Worm (Caenorhabditis elegans): ENCODE results near the gene F35B3.7.

The F35B3.7 gene

ce11 chrX:17042946-17043345, at the start of gene F35B3.7:
Gene F35B3.7 (minus strand): TSS chrX:17043078.
- no peak for TF ChIP-seq elt-3 (tag; optimal IDR thresholded peaks at IDR 0.05)
- TF ChIP-seq hlh-1 (tag; optimal IDR thresholded peaks at IDR 0.05): peak; percentile 82
- no peak for TF ChIP-seq elt-1 (tag; optimal IDR thresholded peaks at IDR 0.05; ENCODE audit: borderline replicate concordance, insufficient read depth)
- peak; percentile 52 for TF ChIP-seq unc-120 (tag; optimal IDR thresholded peaks at IDR 0.05; ENCODE audit: poor library complexity, severe bottlenecking)
- TF ChIP-seq ztf-11 (tag; optimal IDR thresholded peaks at IDR 0.05): no peak
- TF ChIP-seq lin-13 (tag; optimal IDR thresholded peaks at IDR 0.05): no peak
- TF ChIP-seq sem-2 (GFP tag; optimal IDR thresholded peaks at IDR 0.05): no peak
- no peak for TF ChIP-seq mep-1 (tag; optimal IDR thresholded peaks at IDR 0.05)
- no peak for TF ChIP-seq snpc-4 (tag; optimal IDR thresholded peaks at IDR 0.05)
- no peak for TF ChIP-seq zip-8 (tag; optimal IDR thresholded peaks at IDR 0.05)

ce11 chrX:17092416-17092815, 49.5 kb upstream of the F35B3.7 start, which contains the start of gene sod-3:
Gene sod-3 (plus strand): TSS chrX:17092753.
- TF ChIP-seq unc-39 (tag; optimal IDR thresholded peaks at IDR 0.05) (no peak), elt-1 (tag; optimal IDR thresholded peaks at IDR 0.05; ENCODE audit: borderline replicate concordance, insufficient read depth) (no peak), flh-1 (GFP tag; optimal IDR thresholded peaks at IDR 0.05) (no peak), bed-3 (GFP tag; optimal IDR thresholded peaks at IDR 0.05) (no peak), ham-2 (GFP tag; optimal IDR thresholded peaks at IDR 0.05) (no peak), mab-5 (tag; optimal IDR thresholded peaks at IDR 0.05) (no peak), elt-3 (tag; optimal IDR thresholded peaks at IDR 0.05) (no peak), mls-2 (tag; optimal IDR thresholded peaks at IDR 0.05) (no peak), M03D4.4 (tag; optimal IDR thresholded peaks at IDR 0.05) (no peak), nhr-2 (tag; optimal IDR thresholded peaks at IDR 0.05) (no peak), nhr-12 (tag; optimal IDR thresholded peaks at IDR 0.05) (no peak), pha-4 (tag; optimal IDR thresholded peaks at IDR 0.05) (no peak), lin-13 (tag; optimal IDR thresholded peaks at IDR 0.05) (no peak), drap-1 (GFP tag; optimal IDR thresholded peaks at IDR 0.05) (no peak), blmp-1 (tag; optimal IDR thresholded peaks at IDR 0.05) (no peak), ztf-11 (tag; optimal IDR thresholded peaks at IDR 0.05) (no peak), unc-120 (tag; optimal IDR thresholded peaks at IDR 0.05; ENCODE audit: poor library complexity, severe bottlenecking) (no peak), zip-8 (tag; optimal IDR thresholded peaks at IDR 0.05) (no peak), ceh-43 (GFP tag; optimal IDR thresholded peaks at IDR 0.05) (no peak)

ce11 chrX:17080635-17081376, 37.9 kb upstream of the F35B3.7 start, which contains the start of the genes irld-23 and C08A9.10:
Gene irld-23 (minus strand): TSS chrX:17080685.
Gene C08A9.10 (plus strand): TSS chrX:17081179.
- TF ChIP-seq unc-120 (tag; optimal IDR thresholded peaks at IDR 0.05; ENCODE audit: poor library complexity, severe bottlenecking) (no peak), snpc-4 (tag; optimal IDR thresholded peaks at IDR 0.05) (no peak)

ce11 chrX:17072088-17072487, 29.2 kb upstream of the F35B3.7 start, which contains the start of gene C30G4.4:
Gene C30G4.4 (minus strand): TSS chrX:17072188.
- TF ChIP-seq lin-13 (tag; optimal IDR thresholded peaks at IDR 0.05) (no peak), ztf-11 (tag; optimal IDR thresholded peaks at IDR 0.05) (no peak), lin-32 (GFP tag; optimal IDR thresholded peaks at IDR 0.05) (no peak), flh-1 (GFP tag; optimal IDR thresholded peaks at IDR 0.05) (no peak), ces-1 (GFP tag; optimal IDR thresholded peaks at IDR 0.05) (no peak), ceh-83 (GFP tag; optimal IDR thresholded peaks at IDR 0.05) (no peak), nhr-2 (tag; optimal IDR thresholded peaks at IDR 0.05) (no peak), mep-1 (tag; optimal IDR thresholded peaks at IDR 0.05) (no peak), unc-120 (tag; optimal IDR thresholded peaks at IDR 0.05; ENCODE audit: poor library complexity, severe bottlenecking) (no peak), pha-4 (tag; optimal IDR thresholded peaks at IDR 0.05) (no peak), sem-2 (GFP tag; optimal IDR thresholded peaks at IDR 0.05) (no peak), mab-5 (tag; optimal IDR thresholded peaks at IDR 0.05) (no peak), ceh-39 (tag; optimal IDR thresholded peaks at IDR 0.05) (no peak), nhr-12 (tag; optimal IDR thresholded peaks at IDR 0.05) (no peak), nhr-28 (tag; optimal IDR thresholded peaks at IDR 0.05) (no peak), blmp-1 (tag; optimal IDR thresholded peaks at IDR 0.05) (no peak), mls-2 (tag; optimal IDR thresholded peaks at IDR 0.05) (no peak), unc-39 (tag; optimal IDR thresholded peaks at IDR 0.05) (no peak)

- TF ChIP-seq hlh-1 (tag; optimal IDR thresholded peaks at IDR 0.05): peak; percentile 5
- no peak for TF ChIP-seq ceh-39 (tag; optimal IDR thresholded peaks at IDR 0.05)
Measured at ce11 chrX:17070495-17070894, 27.6 kb upstream of the F35B3.7 start.
